Worm (Caenorhabditis elegans) whole organism, young adult: ENCODE measurements around the gene srp-8.

ENCODE experiments used
- B0035.1 ChIP-seq: sonication (generic microtip); optimal IDR thresholded peaks from 2 replicates; lab custom pipeline; 2016; ENCODE audit warnings: missing genetic modification characterization, mild to moderate bottlenecking, missing compliant biosample characterization, missing genotype, missing genetic modification reagents
- C06A6.2 ChIP-seq: fragments of 200-800 bp; sonication (Bioruptor generic); conservative IDR thresholded peaks from 2 replicates; pipeline ENCODE4 v1.3.6; 2022; ENCODE audit warnings: missing genetic modification characterization, missing compliant biosample characterization
- C17E4.6 ChIP-seq: fragments of 200-800 bp; sonication (Bioruptor generic); IDR thresholded peaks from 2 replicates; pipeline ENCODE4 v1.3.6; 2022; ENCODE audit warnings: missing genetic modification reagents, missing genetic modification characterization, missing compliant biosample characterization
- F10E7.11 ChIP-seq: sonication (generic microtip); optimal IDR thresholded peaks from 2 replicates; lab custom pipeline; 2017; ENCODE audit warnings: mild to moderate bottlenecking, missing genetic modification characterization, moderate library complexity, missing compliant biosample characterization
- F37B4.10 ChIP-seq: fragments of 200-800 bp; sonication (Bioruptor generic); IDR thresholded peaks from 2 replicates; pipeline ENCODE4 v1.3.6; 2022; ENCODE audit warnings: missing genetic modification characterization, missing compliant biosample characterization
- F52B5.7 ChIP-seq: sonication (generic microtip); optimal IDR thresholded peaks from 2 replicates; lab custom pipeline; 2016; ENCODE audit warnings: mild to moderate bottlenecking, missing genetic modification characterization, missing compliant biosample characterization
- F55B11.4 ChIP-seq: sonication (generic microtip); optimal IDR thresholded peaks from 2 replicates; lab custom pipeline; 2016; ENCODE audit warnings: missing compliant biosample characterization, missing genetic modification characterization, borderline replicate concordance; ENCODE audit not compliant: insufficient read depth
- Y53G8AR.9 ChIP-seq: fragments of 200-800 bp; sonication (Bioruptor generic); conservative IDR thresholded peaks from 2 replicates; pipeline ENCODE4 v1.3.6; 2022; ENCODE audit warnings: missing genetic modification reagents, missing genetic modification characterization, missing compliant biosample characterization
- Y67H2A.10 ChIP-seq: fragments of 200-800 bp; sonication (Bioruptor generic); conservative IDR thresholded peaks from 2 replicates; pipeline ENCODE4 v1.3.6; 2022; ENCODE audit warnings: missing genetic modification reagents, missing genetic modification characterization, missing compliant biosample characterization
- ZK185.1 ChIP-seq: sonication (generic microtip); optimal IDR thresholded peaks from 2 replicates; lab custom pipeline; 2016; ENCODE audit warnings: mild to moderate bottlenecking, missing genetic modification characterization, missing compliant biosample characterization; ENCODE audit not compliant: poor library complexity, severe bottlenecking
- ama-1 ChIP-seq, 3 experiments: fragments of 150-350 bp in 1 of 3; sonication (generic microtip) in 2 of 3; optimal IDR thresholded peaks; 2 replicates each; lab custom pipeline; 2014 to 2018; ENCODE audit warnings: missing biosample characterization in 2 of 3, missing genetic modification characterization in 2 of 3, missing genetic modification reagents in 2 of 3
- athp-1 ChIP-seq: sonication (generic microtip); optimal IDR thresholded peaks from 2 replicates; lab custom pipeline; 2017; ENCODE audit warnings: mild to moderate bottlenecking, missing genetic modification characterization, missing compliant biosample characterization
- bed-1 ChIP-seq: fragments of 200-800 bp; sonication (Bioruptor generic); IDR thresholded peaks from 2 replicates; pipeline ENCODE4 v1.3.6; 2022; ENCODE audit warnings: missing genetic modification reagents, missing genetic modification characterization, missing compliant biosample characterization
- cebp-2 ChIP-seq: fragments of 200-800 bp; sonication (Bioruptor generic); IDR thresholded peaks from 2 replicates; pipeline ENCODE4 v1.3.6; 2022; ENCODE audit warnings: missing genetic modification characterization, missing compliant biosample characterization
- efl-1 ChIP-seq: fragments of 150-350 bp; optimal IDR thresholded peaks from 2 replicates; lab custom pipeline; 2014; ENCODE audit warnings: missing biosample characterization, missing genetic modification reagents, missing genetic modification characterization
- him-1 ChIP-seq: sonication (generic microtip); optimal IDR thresholded peaks from 2 replicates; lab custom pipeline; 2016; ENCODE audit warnings: missing genotype, missing genetic modification reagents, missing genetic modification characterization, missing compliant biosample characterization
- hmg-1.2 ChIP-seq: fragments of 200-800 bp; sonication (Bioruptor generic); IDR thresholded peaks from 2 replicates; pipeline ENCODE4 v1.3.6; 2022; ENCODE audit warnings: missing genetic modification reagents, missing genetic modification characterization, missing compliant biosample characterization
- let-526 ChIP-seq: fragments of 200-800 bp; sonication (Bioruptor generic); IDR thresholded peaks from 2 replicates; pipeline ENCODE4 v1.3.6; 2022; ENCODE audit warnings: missing genetic modification reagents, missing genetic modification characterization, missing compliant biosample characterization
- madf-8 ChIP-seq: fragments of 200-800 bp; sonication (Bioruptor generic); conservative IDR thresholded peaks from 2 replicates; pipeline ENCODE4 v1.3.6; 2022; ENCODE audit warnings: missing genetic modification reagents, missing genetic modification characterization, missing compliant biosample characterization
- mel-28 ChIP-seq: sonication (generic microtip); optimal IDR thresholded peaks from 2 replicates; lab custom pipeline; 2016; ENCODE audit warnings: borderline replicate concordance, mild to moderate bottlenecking, missing genetic modification characterization, missing compliant biosample characterization
- mes-4 ChIP-seq: sonication (generic microtip); optimal IDR thresholded peaks from 2 replicates; lab custom pipeline; 2016; ENCODE audit warnings: missing genotype, missing genetic modification characterization, missing compliant biosample characterization
- nhr-80 ChIP-seq: sonication (generic microtip); optimal IDR thresholded peaks from 2 replicates; lab custom pipeline; 2016; ENCODE audit warnings: missing genetic modification characterization, missing compliant biosample characterization
- pbrm-1 ChIP-seq: fragments of 200-800 bp; sonication (Bioruptor generic); IDR thresholded peaks from 2 replicates; pipeline ENCODE4 v1.3.6; 2022; ENCODE audit warnings: missing genetic modification reagents, missing genetic modification characterization, missing compliant biosample characterization
- pha-4 ChIP-seq: fragments of 150-350 bp; sonication (generic microtip); optimal IDR thresholded peaks from 2 replicates; lab custom pipeline; 2014; ENCODE audit warnings: missing biosample characterization, missing genetic modification reagents, missing genetic modification characterization
- snpc-1.3 ChIP-seq: sonication (generic microtip); optimal IDR thresholded peaks from 2 replicates; lab custom pipeline; 2017; ENCODE audit warnings: missing genetic modification characterization, mild to moderate bottlenecking, missing compliant biosample characterization, antibody characterized with exemption, moderate library complexity, missing genotype, missing genetic modification reagents; ENCODE audit not compliant: insufficient read depth
- tbx-9 ChIP-seq: sonication (generic microtip); optimal IDR thresholded peaks from 2 replicates; lab custom pipeline; 2016; ENCODE audit warnings: borderline replicate concordance, missing genetic modification characterization, inconsistent platforms, missing compliant biosample characterization
- tlf-1 ChIP-seq: fragments of 200-800 bp; sonication (Bioruptor generic); optimal IDR thresholded peaks from 2 replicates; lab custom pipeline; 2018; ENCODE audit warnings: mild to moderate bottlenecking, missing genetic modification characterization, missing compliant biosample characterization
- ztf-28 ChIP-seq: fragments of 200-800 bp; sonication (Bioruptor generic); IDR thresholded peaks from 2 replicates; pipeline ENCODE4 v1.3.6; 2022; ENCODE audit warnings: missing genetic modification reagents, missing genetic modification characterization, missing compliant biosample characterization
- ztf-6 ChIP-seq: fragments of 200-800 bp; sonication (Bioruptor generic); IDR thresholded peaks from 2 replicates; pipeline ENCODE4 v1.3.6; 2022; ENCODE audit warnings: missing genetic modification reagents, missing genetic modification characterization, missing compliant biosample characterization

Gene srp-8

DNA sequence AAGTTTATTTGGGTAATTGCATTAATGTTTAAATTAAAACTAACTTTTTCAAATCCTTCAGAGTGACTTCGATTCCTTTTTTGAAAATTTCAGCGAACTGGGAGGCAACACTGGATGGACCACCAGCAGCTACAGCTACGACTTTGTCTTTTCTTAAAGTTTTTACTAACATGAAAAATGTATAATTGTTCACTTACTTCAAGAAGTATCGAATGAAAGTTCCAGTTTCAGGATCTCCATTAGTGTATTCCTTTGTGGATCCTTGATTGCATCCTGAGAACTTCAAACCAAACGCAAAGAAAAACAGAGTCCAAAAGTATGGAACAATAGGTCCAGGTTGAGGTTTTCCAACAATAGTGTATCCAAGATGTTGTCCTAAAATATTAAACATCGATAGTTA is 13.5 kb downstream of the srp-8 start:
- TF ChIP-seq tbx-9 (tag; lab: Kevin White, UChicago): no peak
- no peak for TF ChIP-seq madf-8
- TF ChIP-seq ZK185.1 (tag; lab: Kevin White, UChicago): no peak
- TF ChIP-seq bed-1 (GFP tag; lab: Robert Waterston, UW): no peak
- TF ChIP-seq let-526 (GFP tag; lab: Robert Waterston, UW): no peak
- no peak for TF ChIP-seq hmg-1.2 (GFP tag; lab: Robert Waterston, UW)
- TF ChIP-seq Y53G8AR.9: no peak
- no peak for TF ChIP-seq ama-1 (optimal IDR thresholded peaks at IDR 0.05; lab: Kevin White, UChicago)
- TF ChIP-seq ama-1 (GFP tag; optimal IDR thresholded peaks at IDR 0.05; lab: Kevin White, UChicago): no peak
- TF ChIP-seq mel-28 (tag; lab: Kevin White, UChicago): no peak
- TF ChIP-seq Y67H2A.10 (GFP tag; lab: Robert Waterston, UW): no peak
- TF ChIP-seq athp-1 (tag; lab: Kevin White, UChicago): no peak
- no peak for TF ChIP-seq B0035.1 (tag; lab: Kevin White, UChicago)
- TF ChIP-seq mes-4 (tag; lab: Kevin White, UChicago): no peak
- TF ChIP-seq F55B11.4 (tag; lab: Kevin White, UChicago): no peak
- no peak for TF ChIP-seq cebp-2 (GFP tag; lab: Robert Waterston, UW)
- no peak for TF ChIP-seq F52B5.7 (tag; lab: Kevin White, UChicago)
- no peak for TF ChIP-seq pbrm-1
- no peak for TF ChIP-seq him-1 (tag; lab: Kevin White, UChicago)
- TF ChIP-seq F10E7.11 (tag; lab: Kevin White, UChicago): no peak

DNA sequence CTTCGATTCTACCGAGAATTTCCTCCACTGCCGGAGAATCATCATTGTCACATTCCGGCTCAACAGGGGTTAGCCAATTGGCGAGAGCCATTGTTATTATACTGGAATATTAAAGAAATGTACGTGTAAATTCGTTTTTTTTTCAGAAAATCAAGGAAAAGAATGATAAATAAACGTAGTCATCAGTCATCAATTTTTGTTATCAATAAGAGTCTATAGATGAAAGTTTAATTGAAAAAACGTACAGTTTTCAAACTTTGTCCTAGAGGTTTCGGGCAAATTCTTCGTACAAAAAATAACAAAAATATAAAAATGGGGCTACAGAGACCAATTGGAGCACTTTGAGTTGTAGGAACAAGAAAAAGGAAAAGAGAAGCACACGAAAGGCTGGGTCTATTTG is 15.5 kb downstream of the srp-8 start, which contains the start of gene F20D6.11:
TSS of gene F20D6.11 (minus strand) at position 101 of the 400 bp plus-strand sequence.
- TF ChIP-seq efl-1 (GFP tag; lab: Kevin White, UChicago) (no peak), hmg-1.2 (GFP tag; lab: Robert Waterston, UW) (no peak), ZK185.1 (tag; lab: Kevin White, UChicago) (no peak), C06A6.2 (GFP tag; lab: Robert Waterston, UW) (no peak), ztf-6 (GFP tag; lab: Robert Waterston, UW) (no peak), F37B4.10 (GFP tag; lab: Robert Waterston, UW) (no peak), mes-4 (tag; lab: Kevin White, UChicago) (no peak)

DNA sequence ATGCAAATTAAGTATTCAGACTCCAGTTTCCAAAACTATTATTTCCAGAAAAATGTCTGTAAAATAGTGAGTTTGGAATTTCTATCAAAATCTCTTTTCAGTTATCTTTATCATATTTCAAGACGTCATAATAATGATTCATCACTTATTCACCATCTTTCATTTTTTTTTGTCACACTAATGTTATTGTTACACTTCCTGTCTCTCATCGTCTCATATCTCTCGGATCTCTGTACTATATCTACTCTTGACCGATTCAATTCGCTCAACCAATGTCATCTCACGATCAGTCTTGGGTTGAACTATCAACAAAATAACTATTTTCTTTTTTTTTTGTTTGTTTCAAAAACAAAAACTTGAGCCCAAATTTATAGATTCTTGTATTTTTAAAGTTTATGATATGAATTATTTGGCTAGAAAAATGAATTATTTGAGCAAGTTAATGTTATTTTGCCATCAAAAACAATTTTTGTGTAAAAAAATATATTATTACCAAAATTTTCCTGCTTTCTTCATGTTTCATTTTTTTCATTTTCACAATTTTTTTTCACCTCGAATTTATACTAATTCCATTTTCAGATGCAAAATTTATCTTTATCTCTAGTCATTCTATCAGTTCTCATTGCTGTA is 17.9 kb downstream of the srp-8 start, which contains the start of gene cri-2:
TSS of gene cri-2 (plus strand) at position 580 of the 630 bp plus-strand sequence.
- TF ChIP-seq hmg-1.2 (GFP tag; lab: Robert Waterston, UW): peak; percentile 18; the same call in 1 of the 2 replicates
- no peak for TF ChIP-seq snpc-1.3
- TF ChIP-seq nhr-80: no peak
- no peak for TF ChIP-seq pha-4 (tag; lab: Kevin White, UChicago)

DNA sequence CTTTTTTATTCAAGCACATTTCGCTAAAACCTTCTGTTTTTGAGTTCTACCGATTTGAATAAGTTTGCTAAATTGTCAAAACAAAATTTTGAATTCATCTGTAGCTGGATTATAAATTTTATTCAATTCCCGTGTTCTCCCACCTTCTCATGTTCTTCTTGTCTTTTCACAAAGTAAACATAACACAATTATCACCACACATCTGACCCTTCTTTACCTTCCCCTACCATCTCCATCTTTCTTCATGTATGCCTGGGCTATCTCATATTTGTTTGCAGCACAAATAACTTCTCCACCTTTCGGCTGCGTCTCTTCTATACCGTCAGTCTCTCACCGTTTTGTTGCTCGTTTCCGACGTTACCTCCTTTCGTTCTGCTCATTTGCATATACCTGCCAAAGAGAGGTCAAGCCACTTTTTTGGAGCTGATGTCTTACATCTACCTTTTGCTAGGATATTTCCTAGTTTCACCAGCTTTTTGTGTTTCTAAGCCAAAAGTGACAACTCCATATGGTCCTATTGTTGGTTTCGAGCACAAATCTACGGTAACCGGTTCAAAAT is 19.7 kb downstream of the srp-8 start, which contains the start of gene cest-17:
TSS of gene cest-17 (plus strand) at position 248 of the 559 bp plus-strand sequence.
- no peak for TF ChIP-seq tlf-1 (GFP tag; lab: Kevin White, UChicago)
- no peak for TF ChIP-seq ztf-28
- TF ChIP-seq F10E7.11 (tag; lab: Kevin White, UChicago): no peak
- TF ChIP-seq hmg-1.2 (GFP tag; lab: Robert Waterston, UW): peak; percentile 30; the same call in 1 of the 2 replicates
- no peak for TF ChIP-seq C17E4.6 (GFP tag; lab: Robert Waterston, UW)
- TF ChIP-seq, all 124 proteins: peak for 1
